Fruit fly (Drosophila melanogaster): ENCODE data around the gene CG13039.

dm6 chr3L:16334876-16335275, 8.3 kb upstream of the CG13039 start:
- TF ChIP-seq CG6276 (GFP tag; optimal IDR thresholded peaks at IDR 0.05) (no peak), Blimp-1 (GFP tag; optimal IDR thresholded peaks at IDR 0.05) (no peak), pdm3 (GFP tag; optimal IDR thresholded peaks at IDR 0.05) (no peak), topi (GFP tag; optimal IDR thresholded peaks at IDR 0.05) (no peak), Sox15 (GFP tag; optimal IDR thresholded peaks at IDR 0.05) (no peak), Ets96B (tag; optimal IDR thresholded peaks at IDR 0.05) (no peak), CG6163 (GFP tag; IDR thresholded peaks at IDR 0.05) (no peak), Sox102F (GFP tag; optimal IDR thresholded peaks at IDR 0.05) (no peak), spab (GFP tag; optimal IDR thresholded peaks at IDR 0.05) (no peak), fkh (GFP tag; optimal IDR thresholded peaks at IDR 0.05) (no peak), Hr4 (GFP tag; optimal IDR thresholded peaks at IDR 0.05) (no peak), CG6792 (GFP tag; optimal IDR thresholded peaks at IDR 0.05) (no peak), CG8119 (GFP tag; IDR thresholded peaks at IDR 0.05) (no peak)

All from whole organism, prepupa.